Worm (Caenorhabditis elegans): ENCODE data around the gene mtss-1.

Gene mtss-1

DNA sequence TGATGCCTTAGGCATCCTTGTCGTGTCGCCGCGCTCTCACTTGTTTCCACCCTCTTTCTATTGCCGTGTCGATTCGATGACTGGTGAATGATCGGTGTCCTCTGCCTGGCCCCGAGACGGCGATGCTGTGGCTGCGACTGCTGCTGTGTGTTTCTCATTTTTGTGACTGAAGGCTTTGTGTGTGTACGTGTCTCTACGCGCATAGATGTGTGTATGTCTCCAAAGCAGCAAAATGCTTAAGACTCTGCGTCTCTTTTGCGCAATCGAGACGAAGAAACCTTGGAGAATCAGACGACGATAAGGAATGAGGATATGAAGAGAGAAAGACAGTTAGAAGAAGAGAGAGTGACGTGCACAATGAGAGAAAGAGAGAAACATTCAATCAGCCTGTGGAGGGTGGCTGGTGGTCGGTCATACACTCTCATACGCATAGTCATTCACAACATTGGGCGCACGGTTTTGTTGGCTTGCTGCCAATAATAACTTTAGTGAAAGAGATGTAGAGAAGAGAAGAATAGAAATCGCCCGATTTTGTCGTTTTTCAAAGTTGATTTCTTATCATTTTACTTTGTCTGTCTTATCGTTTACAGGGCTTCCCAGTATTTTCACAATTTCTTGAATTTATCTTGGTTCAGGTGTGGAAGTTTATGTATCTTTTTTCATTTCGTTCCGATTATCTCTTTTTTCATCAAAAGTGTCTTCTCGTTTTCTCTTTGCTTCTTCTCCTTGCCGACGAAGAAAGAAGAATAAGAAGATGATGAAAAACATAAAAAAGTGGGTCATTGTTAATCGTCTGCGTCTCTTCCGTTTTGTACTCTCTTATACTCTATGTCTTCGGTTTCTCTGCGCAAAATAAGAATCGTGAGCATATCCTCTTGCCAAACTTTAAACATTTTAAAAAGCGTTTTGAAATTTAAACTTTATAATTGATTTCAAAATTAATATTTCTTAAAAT lies 34.0 kb downstream of the mtss-1 start (continued):
- TF ChIP-seq snpc-4 (tag; optimal IDR thresholded peaks at IDR 0.05) (peak; percentile 88), ceh-28 (tag; optimal IDR thresholded peaks at IDR 0.05) (peak; percentile 93), elt-1 (tag; optimal IDR thresholded peaks at IDR 0.05) (peak; percentile 69), pqm-1 (tag; optimal IDR thresholded peaks at IDR 0.05) (peak; percentile 62), nhr-25 (tag; optimal IDR thresholded peaks at IDR 0.05) (peak; percentile 99), ztf-11 (tag; optimal IDR thresholded peaks at IDR 0.05) (no peak), lsy-12 (tag; optimal IDR thresholded peaks at IDR 0.05) (peak; percentile 91), mml-1 (tag; optimal IDR thresholded peaks at IDR 0.05) (peak; percentile 40), tbx-2 (tag; optimal IDR thresholded peaks at IDR 0.05) (peak; percentile 92), ZK546.5 (tag; optimal IDR thresholded peaks at IDR 0.05) (no peak), nhr-67 (tag; optimal IDR thresholded peaks at IDR 0.05) (peak; percentile 17), ztf-4 (tag; optimal IDR thresholded peaks at IDR 0.05) (peak; percentile 70)

- TF ChIP-seq eor-1 (tag; optimal IDR thresholded peaks at IDR 0.05), result no peak
- TF ChIP-seq jun-1 (tag; optimal IDR thresholded peaks at IDR 0.05), result no peak
- no peak for TF ChIP-seq fkh-10 (GFP tag; optimal IDR thresholded peaks at IDR 0.05)
- TF ChIP-seq ama-1 (optimal IDR thresholded peaks at IDR 0.05), result no peak
- no peak for TF ChIP-seq tbx-2 (tag; optimal IDR thresholded peaks at IDR 0.05)
- no peak for TF ChIP-seq elt-3 (tag; optimal IDR thresholded peaks at IDR 0.05)
- no peak for TF ChIP-seq lin-15B (tag; optimal IDR thresholded peaks at IDR 0.05)
- no peak for TF ChIP-seq nhr-77 (tag; optimal IDR thresholded peaks at IDR 0.05)
- no peak for TF ChIP-seq elt-2 (tag; optimal IDR thresholded peaks at IDR 0.05)
- no peak for TF ChIP-seq nhr-43 (tag; optimal IDR thresholded peaks at IDR 0.05; ENCODE audit: poor library complexity, severe bottlenecking)
- no peak for TF ChIP-seq nhr-12 (tag; optimal IDR thresholded peaks at IDR 0.05)
- no peak for TF ChIP-seq ceh-82 (tag; optimal IDR thresholded peaks at IDR 0.05)
These were observed 37.7 kb downstream of the mtss-1 start for ce11 chrIII:8805815-8806214.

- no peak for TF ChIP-seq elt-2 (tag; optimal IDR thresholded peaks at IDR 0.05)
- no peak for TF ChIP-seq ceh-16 (tag; optimal IDR thresholded peaks at IDR 0.05)
- no peak for TF ChIP-seq snpc-4 (tag; optimal IDR thresholded peaks at IDR 0.05)
- TF ChIP-seq ceh-28 (tag; optimal IDR thresholded peaks at IDR 0.05), result no peak
- TF ChIP-seq unc-39 (tag; optimal IDR thresholded peaks at IDR 0.05), result no peak
- no peak for TF ChIP-seq ZK546.5 (tag; optimal IDR thresholded peaks at IDR 0.05)
- no peak for TF ChIP-seq unc-62 (GFP tag; optimal IDR thresholded peaks at IDR 0.05)
- no peak for TF ChIP-seq R02D3.7 (tag; optimal IDR thresholded peaks at IDR 0.05)
- TF ChIP-seq nhr-67 (tag; optimal IDR thresholded peaks at IDR 0.05), result no peak
- no peak for TF ChIP-seq ama-1 (optimal IDR thresholded peaks at IDR 0.05)
- TF ChIP-seq nhr-237 (tag; optimal IDR thresholded peaks at IDR 0.05), result no peak
- no peak for TF ChIP-seq nhr-23 (tag; optimal IDR thresholded peaks at IDR 0.05)
These were observed 39.1 kb downstream of the mtss-1 start, which contains the start of gene F54F2.7 for ce11 chrIII:8807246-8807645. Gene F54F2.7, minus strand, starts transcription at chrIII:8807346.

DNA sequence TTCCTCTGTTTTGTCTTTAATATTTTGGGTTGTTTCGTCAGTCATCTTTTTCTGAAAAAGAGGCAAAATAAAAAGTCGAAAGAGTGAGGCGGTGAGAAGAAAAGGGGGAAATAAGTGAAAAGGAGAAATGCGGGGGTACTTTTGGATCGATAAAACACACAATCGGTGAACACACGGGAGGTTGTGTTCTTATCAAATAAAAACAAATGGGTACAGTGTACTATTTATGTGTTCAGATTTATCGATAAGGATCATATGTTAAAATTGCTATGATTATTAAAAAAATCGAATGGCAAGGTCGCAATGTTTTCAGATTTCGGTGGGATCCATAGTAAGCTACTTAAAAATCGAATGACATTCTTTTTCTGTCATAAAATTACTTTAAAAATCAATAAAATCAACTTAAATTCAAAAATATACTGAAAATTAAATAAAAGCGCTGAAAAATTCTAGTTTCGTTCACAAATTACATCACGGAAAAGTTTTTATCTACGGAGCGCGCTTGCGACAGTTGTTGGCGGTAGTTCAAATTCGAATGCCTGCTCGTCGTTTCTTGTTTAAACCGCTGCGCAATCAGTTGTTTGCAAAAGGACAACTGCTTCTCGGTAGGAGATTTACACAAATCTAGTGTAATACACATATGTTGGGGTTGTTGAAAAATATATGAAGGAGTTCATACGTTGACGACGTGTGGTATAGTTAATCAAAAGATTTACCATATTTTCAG lies 41.3 kb downstream of the mtss-1 start, which contains the start of gene prx-19:
TSS of gene prx-19 (minus strand) at position 51 of the 727 bp plus-strand sequence.
- TF ChIP-seq nhr-12 (tag; optimal IDR thresholded peaks at IDR 0.05), result no peak
- TF ChIP-seq nhr-11 (tag; optimal IDR thresholded peaks at IDR 0.05), result no peak
- no peak for TF ChIP-seq elt-3 (tag; optimal IDR thresholded peaks at IDR 0.05)
- peak; percentile 76 for TF ChIP-seq nhr-25 (tag; optimal IDR thresholded peaks at IDR 0.05)
- TF ChIP-seq mml-1 (tag; optimal IDR thresholded peaks at IDR 0.05), result no peak
- no peak for TF ChIP-seq nhr-237 (tag; optimal IDR thresholded peaks at IDR 0.05)
- TF ChIP-seq eor-1 (tag; optimal IDR thresholded peaks at IDR 0.05), result no peak
- TF ChIP-seq jun-1 (tag; optimal IDR thresholded peaks at IDR 0.05), result no peak
- peak; percentile 72 for TF ChIP-seq nfya-1 (tag; optimal IDR thresholded peaks at IDR 0.05; ENCODE audit: insufficient read depth)
- no peak for TF ChIP-seq ceh-82 (tag; optimal IDR thresholded peaks at IDR 0.05)
- peak; percentile 63 for TF ChIP-seq lin-15B (tag; optimal IDR thresholded peaks at IDR 0.05)
- no peak for TF ChIP-seq egl-27 (tag; optimal IDR thresholded peaks at IDR 0.05)
- no peak for TF ChIP-seq mdl-1 (tag; optimal IDR thresholded peaks at IDR 0.05)
- TF ChIP-seq ceh-28 (tag; optimal IDR thresholded peaks at IDR 0.05), result peak; percentile 23
- TF ChIP-seq hmg-11 (tag; optimal IDR thresholded peaks at IDR 0.05), result no peak
- TF ChIP-seq fos-1 (tag; optimal IDR thresholded peaks at IDR 0.05), result no peak
- TF ChIP-seq snpc-4 (tag; optimal IDR thresholded peaks at IDR 0.05), result no peak
- TF ChIP-seq elt-2 (tag; optimal IDR thresholded peaks at IDR 0.05), result peak; percentile 61
- TF ChIP-seq fkh-2 (tag; optimal IDR thresholded peaks at IDR 0.05), result no peak
- peak; percentile 32 for TF ChIP-seq egl-5 (tag; optimal IDR thresholded peaks at IDR 0.05)
- no peak for TF ChIP-seq daf-12 (tag; optimal IDR thresholded peaks at IDR 0.05)
- peak; percentile 56 for TF ChIP-seq lin-39 (tag; optimal IDR thresholded peaks at IDR 0.05)
- peak; percentile 53 for TF ChIP-seq nhr-23 (tag; optimal IDR thresholded peaks at IDR 0.05)
- TF ChIP-seq zag-1 (tag; optimal IDR thresholded peaks at IDR 0.05), result no peak
- TF ChIP-seq lsy-12 (tag; optimal IDR thresholded peaks at IDR 0.05), result no peak
- peak; percentile 0 for TF ChIP-seq nhr-43 (tag; optimal IDR thresholded peaks at IDR 0.05; ENCODE audit: poor library complexity, severe bottlenecking)
- TF ChIP-seq sea-2 (GFP tag; optimal IDR thresholded peaks at IDR 0.05), result no peak
- TF ChIP-seq unc-39 (tag; optimal IDR thresholded peaks at IDR 0.05), result no peak
- no peak for TF ChIP-seq pqm-1 (tag; optimal IDR thresholded peaks at IDR 0.05)
- TF ChIP-seq ztf-4 (tag; optimal IDR thresholded peaks at IDR 0.05), result no peak
